Worm (Caenorhabditis elegans) whole organism, L2 larva: ENCODE data around the gene ZK418.5.

Experiments
- R02D3.7 ChIP-seq: fragments of 150-350 bp; optimal IDR thresholded peaks from 2 replicates; lab custom pipeline; 2014; ENCODE audit warnings: missing biosample characterization, missing genetic modification characterization
- Y55F3AM.14 ChIP-seq: fragments of 200-800 bp; sonication (Bioruptor generic); optimal IDR thresholded peaks from 2 replicates; lab custom pipeline; 2018; ENCODE audit warnings: mild to moderate bottlenecking, missing genetic modification characterization, missing compliant biosample characterization
- ZK546.5 ChIP-seq: sonication (generic microtip); optimal IDR thresholded peaks from 2 replicates; lab custom pipeline; 2017; ENCODE audit warnings: missing biosample characterization, missing genetic modification characterization
- aly-2 ChIP-seq: fragments of 150-350 bp; optimal IDR thresholded peaks from 2 replicates; lab custom pipeline; 2014; ENCODE audit warnings: missing biosample characterization, missing genetic modification characterization
- ama-1 ChIP-seq: fragments of 150-350 bp; optimal IDR thresholded peaks from 2 replicates; lab custom pipeline; 2018; ENCODE audit warnings: inconsistent platforms
- ceh-82 ChIP-seq: fragments of 150-350 bp; optimal IDR thresholded peaks from 2 replicates; lab custom pipeline; 2014; ENCODE audit warnings: missing biosample characterization, missing genetic modification characterization
- egl-27 ChIP-seq: sonication (generic microtip); optimal IDR thresholded peaks from 3 replicates; lab custom pipeline; 2017; ENCODE audit warnings: missing biosample characterization, missing genetic modification reagents, missing genetic modification characterization
- elt-1 ChIP-seq: fragments of 150-350 bp; optimal IDR thresholded peaks from 2 replicates; lab custom pipeline; 2014; ENCODE audit warnings: missing biosample characterization, missing genetic modification characterization
- fos-1 ChIP-seq: fragments of 150-350 bp; optimal IDR thresholded peaks from 2 replicates; lab custom pipeline; 2014; ENCODE audit warnings: missing biosample characterization, missing genetic modification characterization
- lin-11 ChIP-seq: fragments of 150-350 bp; sonication (generic microtip); optimal IDR thresholded peaks from 2 replicates; lab custom pipeline; 2014; ENCODE audit warnings: missing biosample characterization, missing genetic modification characterization, inconsistent platforms, mixed read lengths
- lin-13 ChIP-seq: fragments of 150-350 bp; optimal IDR thresholded peaks from 2 replicates; lab custom pipeline; 2014; ENCODE audit warnings: missing biosample characterization, missing genetic modification reagents, missing genetic modification characterization
- lin-39 ChIP-seq: fragments of 150-350 bp; optimal IDR thresholded peaks from 2 replicates; lab custom pipeline; 2014; ENCODE audit warnings: missing biosample characterization, missing genetic modification reagents, missing genetic modification characterization
- lsy-2 ChIP-seq, 2 experiments: fragments of 150-350 bp in 1 of 2; sonication (generic microtip) in 1 of 2; optimal IDR thresholded peaks; 2 replicates each; lab custom pipeline; 2014 to 2017; ENCODE audit warnings: missing biosample characterization in 2 of 2, missing genetic modification characterization in 2 of 2
- mbf-1 ChIP-seq: sonication (generic microtip); optimal IDR thresholded peaks from 2 replicates; lab custom pipeline; 2017; ENCODE audit warnings: missing biosample characterization, missing genetic modification characterization
- mdl-1 ChIP-seq, 2 experiments: fragments of 150-350 bp in 1 of 2; sonication (generic microtip) in 1 of 2; optimal IDR thresholded peaks; 2 replicates each; lab custom pipeline; 2017; ENCODE audit warnings: missing biosample characterization in 2 of 2, missing genetic modification characterization in 2 of 2
- nhr-11 ChIP-seq: fragments of 150-350 bp; optimal IDR thresholded peaks from 2 replicates; lab custom pipeline; 2014; ENCODE audit warnings: missing biosample characterization, missing genetic modification characterization
- nhr-129 ChIP-seq: fragments of 150-350 bp; optimal IDR thresholded peaks from 2 replicates; lab custom pipeline; 2014; ENCODE audit warnings: missing biosample characterization, missing genetic modification characterization
- nhr-21 ChIP-seq: fragments of 150-350 bp; optimal IDR thresholded peaks from 2 replicates; lab custom pipeline; 2014; ENCODE audit warnings: missing biosample characterization, missing genetic modification characterization
- nhr-237 ChIP-seq: fragments of 150-350 bp; optimal IDR thresholded peaks from 2 replicates; lab custom pipeline; 2014; ENCODE audit warnings: missing biosample characterization, missing genetic modification characterization
- nhr-25 ChIP-seq: fragments of 150-350 bp; sonication (generic microtip); optimal IDR thresholded peaks from 3 replicates; lab custom pipeline; 2014; ENCODE audit warnings: missing biosample characterization, missing genetic modification characterization
- nhr-77 ChIP-seq: fragments of 150-350 bp; optimal IDR thresholded peaks from 2 replicates; lab custom pipeline; 2014; ENCODE audit warnings: missing biosample characterization, missing genetic modification characterization
- sem-4 ChIP-seq: fragments of 150-350 bp; optimal IDR thresholded peaks from 2 replicates; lab custom pipeline; 2014; ENCODE audit warnings: missing biosample characterization, missing genetic modification reagents, missing genetic modification characterization
- skn-1 ChIP-seq: sonication (generic microtip); optimal IDR thresholded peaks from 2 replicates; lab custom pipeline; 2017; ENCODE audit warnings: missing biosample characterization, missing genetic modification characterization
- sma-3 ChIP-seq: sonication (generic microtip); optimal IDR thresholded peaks from 2 replicates; lab custom pipeline; 2016; ENCODE audit warnings: missing genetic modification reagents, missing genetic modification characterization, missing compliant biosample characterization
- snpc-4 ChIP-seq: fragments of 150-350 bp; optimal IDR thresholded peaks from 2 replicates; lab custom pipeline; 2014; ENCODE audit warnings: missing biosample characterization, missing genetic modification characterization
- unc-62 ChIP-seq: fragments of 150-350 bp; optimal IDR thresholded peaks from 2 replicates; lab custom pipeline; 2014; ENCODE audit warnings: missing biosample characterization, missing genetic modification reagents, missing genetic modification characterization
- zag-1 ChIP-seq: fragments of 150-350 bp; optimal IDR thresholded peaks from 2 replicates; lab custom pipeline; 2014; ENCODE audit warnings: missing biosample characterization, missing genetic modification characterization
- ztf-1 ChIP-seq: fragments of 200-800 bp; sonication (Bioruptor generic); conservative IDR thresholded peaks from 2 replicates; pipeline ENCODE4 v1.3.6; 2022; ENCODE audit warnings: missing genetic modification characterization, missing compliant biosample characterization
- ztf-11 ChIP-seq: sonication (generic microtip); optimal IDR thresholded peaks from 2 replicates; lab custom pipeline; 2017; ENCODE audit warnings: missing biosample characterization, missing genetic modification characterization

The ZK418.5 gene

DNA sequence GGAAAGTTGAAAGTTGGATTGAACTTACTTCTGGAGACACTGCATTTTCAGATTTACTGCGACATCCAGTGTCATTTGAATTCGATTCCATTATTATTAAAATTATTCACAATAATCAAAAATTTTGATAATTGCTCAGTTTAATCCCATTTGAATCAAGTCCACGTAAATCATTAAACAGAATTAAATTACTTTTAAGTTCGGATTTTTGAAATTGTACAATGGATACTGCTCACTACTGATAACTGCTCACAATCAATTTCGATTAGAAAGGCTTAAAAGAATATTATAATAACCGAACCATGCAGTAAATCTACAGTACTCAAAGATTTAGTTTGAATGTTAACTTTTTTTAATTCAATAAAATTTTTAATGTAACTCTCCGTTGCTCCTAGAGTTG is 9.5 kb downstream of the ZK418.5 start, which contains the start of gene R01H2.4:
Gene R01H2.4 (minus strand): TSS at position 101 of the 400 bp plus-strand sequence.
- TF ChIP-seq sma-3 (GFP tag; lab: Kevin White, UChicago) (no peak), ZK546.5 (tag; lab: Kevin White, UChicago) (no peak), mbf-1 (tag; lab: Kevin White, UChicago) (no peak), mdl-1 (tag; optimal IDR thresholded peaks at IDR 0.05; lab: Kevin White, UChicago) (no peak), Y55F3AM.14 (GFP tag; lab: Kevin White, UChicago) (no peak), ztf-11 (no peak), ceh-82 (tag; lab: Kevin White, UChicago) (no peak), lsy-2 (tag; optimal IDR thresholded peaks at IDR 0.05; lab: Kevin White, UChicago) (no peak), R02D3.7 (tag; lab: Kevin White, UChicago) (no peak), sem-4 (tag; lab: Kevin White, UChicago) (no peak), snpc-4 (tag; lab: Kevin White, UChicago) (no peak), unc-62 (GFP tag; lab: Kevin White, UChicago) (no peak)
- TF ChIP-seq, all 48 proteins: peak for 0

DNA sequence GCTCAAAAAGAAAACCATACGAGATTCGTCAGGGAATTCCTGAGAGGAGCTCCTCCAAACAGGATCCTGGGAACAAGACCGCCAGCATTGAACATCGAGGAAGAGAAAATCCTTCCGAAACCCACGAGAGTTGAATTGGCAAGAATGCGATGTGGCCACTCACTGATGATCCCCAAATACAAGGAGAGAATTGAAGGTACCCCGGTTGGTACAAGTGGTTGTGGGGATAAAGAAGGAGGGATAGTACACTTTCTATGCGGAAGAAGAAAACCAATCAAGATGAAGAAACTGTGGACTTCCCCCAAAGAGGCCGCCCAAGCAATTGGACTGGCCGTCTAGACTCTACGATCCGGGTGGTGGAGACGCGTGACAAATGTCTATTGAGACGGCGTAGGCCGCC is 10.6 kb downstream of the ZK418.5 start:
- TF ChIP-seq sem-4 (tag; lab: Kevin White, UChicago) = no peak
- TF ChIP-seq ceh-82 (tag; lab: Kevin White, UChicago) = no peak
- no peak for TF ChIP-seq ZK546.5 (tag; lab: Kevin White, UChicago)
- no peak for TF ChIP-seq sma-3 (GFP tag; lab: Kevin White, UChicago)
- no peak for TF ChIP-seq lin-11 (tag; lab: Kevin White, UChicago)
- no peak for TF ChIP-seq ztf-11
- no peak for TF ChIP-seq lin-39 (tag; lab: Kevin White, UChicago)
- no peak for TF ChIP-seq fos-1 (tag; lab: Kevin White, UChicago)
- no peak for TF ChIP-seq snpc-4 (tag; lab: Kevin White, UChicago)
- no peak for TF ChIP-seq nhr-237 (tag; lab: Kevin White, UChicago)
- TF ChIP-seq aly-2 (tag; lab: Kevin White, UChicago) = no peak
- TF ChIP-seq zag-1 = no peak
- TF ChIP-seq lin-13 = no peak

DNA sequence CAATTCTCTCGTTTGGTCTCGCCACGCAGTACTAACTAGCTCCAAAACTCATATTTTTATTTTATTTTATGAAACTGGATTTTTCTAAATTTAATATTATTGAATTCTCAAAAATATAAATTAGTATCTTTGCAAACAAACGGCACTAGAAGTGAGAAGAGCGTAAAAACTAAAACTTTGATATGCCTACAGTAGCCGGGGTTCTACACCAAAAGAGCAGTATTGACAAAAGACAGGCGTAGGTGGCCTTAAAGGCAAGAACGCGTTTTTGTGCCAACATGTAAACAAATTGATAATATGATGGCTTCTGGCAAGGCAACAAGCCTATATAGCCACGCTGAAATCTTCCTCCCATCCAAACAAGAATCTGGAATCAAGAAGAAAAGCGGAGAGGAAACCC is 11.1 kb downstream of the ZK418.5 start, which contains the start of gene R01H2.1:
Gene R01H2.1 (plus strand): TSS at position 301 of the 400 bp plus-strand sequence.
- TF ChIP-seq ztf-1 (GFP tag; lab: Robert Waterston, UW) (no peak), mbf-1 (tag; lab: Kevin White, UChicago) (no peak), nhr-237 (tag; lab: Kevin White, UChicago) (no peak), nhr-11 (tag; lab: Kevin White, UChicago) (no peak), skn-1 (no peak), elt-1 (tag; lab: Kevin White, UChicago) (no peak), ama-1 (lab: Kevin White, UChicago) (no peak), nhr-129 (tag; lab: Kevin White, UChicago) (no peak)

DNA sequence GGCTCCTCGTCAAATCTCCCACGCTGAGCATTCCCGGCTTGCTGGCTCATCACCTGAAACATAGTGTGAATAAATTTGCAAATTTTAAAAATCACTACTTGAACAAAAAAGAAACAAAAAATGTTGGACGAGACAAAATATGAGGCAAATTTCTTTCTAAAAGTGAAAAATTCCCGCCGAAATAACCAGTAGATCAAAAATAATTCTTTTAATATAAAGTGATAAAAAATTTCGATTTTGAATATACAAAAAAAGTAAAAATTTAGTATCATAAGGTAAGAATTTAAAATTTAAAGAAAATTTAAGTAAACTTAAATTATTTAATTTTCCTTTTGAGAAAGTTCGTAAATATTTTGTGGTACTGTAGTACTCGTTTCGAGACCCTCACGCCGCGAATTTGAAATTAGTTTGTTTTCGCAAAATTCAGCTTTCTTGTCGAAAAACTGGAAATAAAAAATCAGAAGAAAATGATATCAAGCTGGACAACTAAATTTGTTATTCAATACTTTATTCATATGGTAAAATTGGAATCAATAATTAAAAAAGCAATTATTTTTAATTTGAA is 13.0 kb downstream of the ZK418.5 start, which contains the start of gene egg-2:
Gene egg-2 (minus strand): TSS at position 53 of the 565 bp plus-strand sequence.
- TF ChIP-seq lin-39 (tag; lab: Kevin White, UChicago) (no peak), Y55F3AM.14 (GFP tag; lab: Kevin White, UChicago) (no peak)

DNA sequence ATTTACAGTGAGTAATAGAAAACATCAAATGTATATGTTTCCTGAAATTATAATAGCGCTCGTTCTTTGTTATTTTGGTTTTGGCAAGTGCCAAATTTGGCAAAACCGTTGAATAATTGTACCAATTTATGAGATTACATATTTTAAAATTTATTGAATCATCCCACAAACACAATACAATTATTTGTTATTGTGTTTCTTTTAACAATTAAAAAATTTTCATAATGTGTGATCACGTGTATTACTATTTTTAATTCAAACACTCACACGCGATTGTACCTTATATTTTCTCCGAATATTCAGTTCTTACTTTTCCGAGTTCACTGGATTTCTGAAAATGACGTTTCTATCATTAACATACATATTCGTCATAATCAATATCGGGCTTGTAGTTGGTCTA is 17.4 kb downstream of the ZK418.5 start, which contains the start of gene R01H2.2:
Gene R01H2.2 (plus strand): TSS at position 301 of the 400 bp plus-strand sequence.
- TF ChIP-seq Y55F3AM.14 (GFP tag; lab: Kevin White, UChicago) = no peak
- TF ChIP-seq nhr-21 (tag; lab: Kevin White, UChicago) = no peak
- TF ChIP-seq fos-1 (tag; lab: Kevin White, UChicago) = no peak
- TF ChIP-seq ztf-1 (GFP tag; lab: Robert Waterston, UW) = no peak
- TF ChIP-seq sem-4 (tag; lab: Kevin White, UChicago) = no peak
- no peak for TF ChIP-seq nhr-237 (tag; lab: Kevin White, UChicago)
- no peak for TF ChIP-seq ama-1 (lab: Kevin White, UChicago)
- no peak for TF ChIP-seq skn-1
- TF ChIP-seq egl-27 (tag; lab: Kevin White, UChicago) = no peak
- TF ChIP-seq nhr-77 (tag; lab: Kevin White, UChicago) = no peak
- TF ChIP-seq nhr-25 (tag; lab: Kevin White, UChicago) = no peak
- no peak for TF ChIP-seq lsy-2 (tag; optimal IDR thresholded peaks at IDR 0.05; lab: Kevin White, UChicago)

DNA sequence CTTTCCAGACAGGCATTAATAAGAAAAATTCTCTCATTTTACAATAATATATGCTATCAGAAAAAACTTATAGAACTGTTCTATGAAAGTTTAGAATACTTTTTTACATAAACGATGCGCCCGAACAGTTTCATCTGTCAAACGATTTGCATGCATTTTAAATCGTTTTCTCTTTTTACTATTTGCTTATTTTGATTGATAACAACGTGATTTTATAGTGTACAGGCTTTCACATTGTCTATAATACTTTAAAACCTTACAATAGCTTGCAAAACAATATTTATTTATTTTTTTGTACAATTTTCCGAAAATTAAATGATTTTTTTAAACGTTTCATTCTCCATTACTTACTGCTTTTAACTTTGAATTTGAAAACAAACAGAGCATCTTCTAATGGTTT is 28.0 kb downstream of the ZK418.5 start, which contains the start of gene R01H2.7:
Gene R01H2.7 (minus strand): TSS at position 101 of the 400 bp plus-strand sequence.
- TF ChIP-seq mdl-1 (tag; optimal IDR thresholded peaks at IDR 0.05; lab: Kevin White, UChicago) = no peak
- TF ChIP-seq, all 48 proteins: peak for 0
